Worm (Caenorhabditis elegans): ENCODE data around the gene K07D4.4.

ce11 chrII:4025462-4025861, 6.7 kb downstream of the K07D4.4 start, which contains the start of gene K07D4.5:
- TF ChIP-seq unc-62 (GFP tag; optimal IDR thresholded peaks at IDR 0.05) (no peak), nhr-12 (tag; optimal IDR thresholded peaks at IDR 0.05) (no peak), ztf-11 (tag; optimal IDR thresholded peaks at IDR 0.05) (no peak), fkh-4 (tag; optimal IDR thresholded peaks at IDR 0.05; ENCODE audit: borderline replicate concordance) (no peak), mdl-1 (tag; optimal IDR thresholded peaks at IDR 0.05) (no peak), vab-15 (tag; optimal IDR thresholded peaks at IDR 0.05) (no peak), snpc-4 (tag; optimal IDR thresholded peaks at IDR 0.05) (no peak), nhr-90 (tag; optimal IDR thresholded peaks at IDR 0.05; ENCODE audit: poor library complexity) (no peak)
